Worm (Caenorhabditis elegans): Measurements from ENCODE around the gene sru-12.
A peak's percentile ranks its signal among the peaks of the same experiment; 100 is the strongest.

Gene sru-12

DNA sequence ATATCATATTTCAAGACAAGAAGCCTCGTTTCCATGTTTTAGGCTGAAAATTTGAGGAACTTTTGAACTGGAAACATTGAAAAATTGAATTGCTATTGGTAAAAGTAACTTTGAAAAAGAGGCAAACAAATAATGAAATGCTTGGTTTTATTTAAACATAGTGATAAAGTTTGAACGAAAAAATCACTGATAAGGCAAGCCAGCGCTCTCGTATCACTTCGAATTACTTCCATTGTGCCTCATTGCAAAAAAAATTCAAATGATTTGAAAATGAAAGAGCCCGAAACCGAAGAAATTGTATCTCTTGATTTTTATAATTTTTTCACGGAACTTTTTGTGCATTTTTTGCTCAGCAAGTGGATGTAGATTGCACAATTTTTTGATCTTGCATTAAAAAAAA, 34.8 kb upstream of the sru-12 start, which contains the start of gene F52G2.3:
Gene F52G2.3, minus strand, starts transcription at position 43 of the 400 bp plus-strand sequence.
- TF ChIP-seq ceh-79 (tag; optimal IDR thresholded peaks at IDR 0.05) (no peak), efl-1 (GFP tag; optimal IDR thresholded peaks at IDR 0.05) (no peak), mcd-1 (GFP tag; IDR thresholded peaks at IDR 0.05) (no peak), lir-1 (GFP tag; conservative IDR thresholded peaks at IDR 0.05) (no peak), nhr-80 (tag; optimal IDR thresholded peaks at IDR 0.05) (peak; percentile 41)

ce11 chrIV:13549350-13549749, 33.7 kb upstream of the sru-12 start:
- no peak for TF ChIP-seq egl-18 (GFP tag; IDR thresholded peaks at IDR 0.05)
- TF ChIP-seq hlh-12 (tag; optimal IDR thresholded peaks at IDR 0.05) = peak; percentile 61
- no peak for TF ChIP-seq F23B12.7 (tag; optimal IDR thresholded peaks at IDR 0.05; ENCODE audit: insufficient read depth)
- TF ChIP-seq ZK185.1 (tag; optimal IDR thresholded peaks at IDR 0.05; ENCODE audit: poor library complexity, severe bottlenecking) = no peak
- peak in 1 of 2 experiments; percentile 12 for TF ChIP-seq rec-8 (tag; optimal IDR thresholded peaks at IDR 0.05)

DNA sequence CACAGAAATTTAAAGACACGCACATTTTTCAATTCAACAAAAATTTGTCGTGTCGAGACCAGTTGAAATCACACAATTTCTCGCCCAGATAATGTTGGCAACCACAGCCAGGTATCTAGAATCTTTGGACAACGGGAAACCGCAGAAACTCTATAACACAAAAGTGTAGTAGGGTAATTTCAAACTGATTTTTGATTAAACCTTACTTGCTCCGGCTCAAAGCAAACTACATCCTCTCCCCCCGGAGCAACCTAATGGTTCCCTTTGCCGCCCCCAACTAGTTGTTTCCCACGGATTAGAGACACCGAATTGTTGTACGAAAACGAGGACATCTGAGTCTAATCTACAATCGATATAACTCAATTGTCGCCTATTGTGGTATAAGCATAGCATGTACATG, 28.7 kb upstream of the sru-12 start:
- TF ChIP-seq rec-8 (tag; optimal IDR thresholded peaks at IDR 0.05) = no peak
- no peak for TF ChIP-seq egrh-3 (GFP tag; IDR thresholded peaks at IDR 0.05)
- no peak for TF ChIP-seq F39B2.1 (GFP tag; IDR thresholded peaks at IDR 0.05)
- TF ChIP-seq Y79H2A.3 (GFP tag; conservative IDR thresholded peaks at IDR 0.05) = no peak
- TF ChIP-seq madf-8 (GFP tag; conservative IDR thresholded peaks at IDR 0.05) = no peak
- TF ChIP-seq ceh-79 (tag; optimal IDR thresholded peaks at IDR 0.05) = no peak
- no peak for TF ChIP-seq ceh-58 (GFP tag; IDR thresholded peaks at IDR 0.05)
- no peak for TF ChIP-seq snpc-3.4 (tag; optimal IDR thresholded peaks at IDR 0.05)
- no peak for TF ChIP-seq madf-10 (tag; optimal IDR thresholded peaks at IDR 0.05)
- TF ChIP-seq attf-3 (GFP tag; conservative IDR thresholded peaks at IDR 0.05) = no peak
- TF ChIP-seq mcd-1 (GFP tag; IDR thresholded peaks at IDR 0.05) = no peak
- no peak for TF ChIP-seq attf-5 (GFP tag; optimal IDR thresholded peaks at IDR 0.05)
- TF ChIP-seq ztf-26 (tag; optimal IDR thresholded peaks at IDR 0.05) = no peak
- TF ChIP-seq ceh-100 (GFP tag; IDR thresholded peaks at IDR 0.05) = no peak
- TF ChIP-seq ets-4 (GFP tag; optimal IDR thresholded peaks at IDR 0.05) = no peak

- TF ChIP-seq aptf-2 (GFP tag; conservative IDR thresholded peaks at IDR 0.05) (no peak), nhr-27 (tag; optimal IDR thresholded peaks at IDR 0.05) (no peak), F57A8.1 (GFP tag; optimal IDR thresholded peaks at IDR 0.05) (no peak), D2030.7 (GFP tag; IDR thresholded peaks at IDR 0.05) (no peak), attf-3 (GFP tag; conservative IDR thresholded peaks at IDR 0.05) (no peak), F55B11.4 (tag; optimal IDR thresholded peaks at IDR 0.05; ENCODE audit: borderline replicate concordance, insufficient read depth) (no peak), ztf-22 (GFP tag; optimal IDR thresholded peaks at IDR 0.05) (no peak), lin-26 (GFP tag; IDR thresholded peaks at IDR 0.05) (no peak), nfyb-1 (GFP tag; IDR thresholded peaks at IDR 0.05) (no peak), unc-62 (GFP tag; optimal IDR thresholded peaks at IDR 0.05) (no peak), snpc-3.4 (tag; optimal IDR thresholded peaks at IDR 0.05) (no peak), F23B12.7 (tag; optimal IDR thresholded peaks at IDR 0.05; ENCODE audit: insufficient read depth) (no peak), F37B4.10 (GFP tag; IDR thresholded peaks at IDR 0.05) (no peak), T26A5.8 (tag; optimal IDR thresholded peaks at IDR 0.05) (no peak), tbx-9 (tag; optimal IDR thresholded peaks at IDR 0.05; ENCODE audit: borderline replicate concordance) (no peak), B0261.1 (tag; optimal IDR thresholded peaks at IDR 0.05) (no peak), lsy-27 (tag; optimal IDR thresholded peaks at IDR 0.05; ENCODE audit: borderline replicate concordance, insufficient read depth) (no peak), aptf-3 (GFP tag; IDR thresholded peaks at IDR 0.05) (no peak)
These were observed 27.5 kb upstream of the sru-12 start for ce11 chrIV:13555508-13555907.
